ENCODE assay signal across 5 fruit fly cellular contexts in genomic region chr2L:845341-846004, dm6.
TF ChIP-seq lines count a peak whose summit lies in the region.

No protein-coding gene starts in this region.

- peak; percentile 50 for TF ChIP-seq CTCF in whole organism, embryonic (GFP tag; optimal IDR thresholded peaks at IDR 0.05; lab: Kevin White, UChicago)

TF ChIP-seq in whole organism, adult, 20 proteins besides CTCF, POLR2A, EP300 and RAD21 (continues in another document):
- TF ChIP-seq CG7045 (GFP tag; optimal IDR thresholded peaks at IDR 0.05; lab: Kevin White, UChicago) (peak; percentile 67), Crg-1 (GFP tag; optimal IDR thresholded peaks at IDR 0.05; lab: Kevin White, UChicago) (no peak), CG12768 (GFP tag; optimal IDR thresholded peaks at IDR 0.05; lab: Kevin White, UChicago) (peak; percentile 33), CG33017 (tag; optimal IDR thresholded peaks at IDR 0.05; lab: Kevin White, UChicago) (peak; percentile 58), CG1620 (GFP tag; optimal IDR thresholded peaks at IDR 0.05; lab: Kevin White, UChicago) (no peak), cnc (optimal IDR thresholded peaks at IDR 0.05; lab: Kevin White, UChicago) (no peak), CG14711 (tag; optimal IDR thresholded peaks at IDR 0.05; lab: Kevin White, UChicago) (peak; percentile 62), CG7101 (tag; optimal IDR thresholded peaks at IDR 0.05; lab: Kevin White, UChicago) (peak; percentile 58), cic (GFP tag; optimal IDR thresholded peaks at IDR 0.05; lab: Kevin White, UChicago) (no peak), kay (GFP tag; lab: Kevin White, UChicago; ENCODE audit: borderline replicate concordance) (no peak), Clk (GFP tag; optimal IDR thresholded peaks at IDR 0.05; lab: Kevin White, UChicago) (peak; percentile 11), Hr96 (GFP tag; optimal IDR thresholded peaks at IDR 0.05; lab: Kevin White, UChicago) (peak; percentile 11), CG11617 (GFP tag; optimal IDR thresholded peaks at IDR 0.05; lab: Kevin White, UChicago) (no peak), ovo (GFP tag; optimal IDR thresholded peaks at IDR 0.05; lab: Kevin White, UChicago) (peak; percentile 28), tj (GFP tag; optimal IDR thresholded peaks at IDR 0.05; lab: Kevin White, UChicago) (no peak), toe (GFP tag; optimal IDR thresholded peaks at IDR 0.05; lab: Kevin White, UChicago) (peak; percentile 36), pad (GFP tag; optimal IDR thresholded peaks at IDR 0.05; lab: Kevin White, UChicago) (no peak), CG5204 (GFP tag; optimal IDR thresholded peaks at IDR 0.05; lab: Kevin White, UChicago) (peak; percentile 21), Mnt (GFP tag; optimal IDR thresholded peaks at IDR 0.05; lab: Kevin White, UChicago) (no peak)

TF ChIP-seq in whole organism, embryonic, 481 proteins besides CTCF, POLR2A, EP300 and RAD21 (continues in another document):
- TF ChIP-seq Eip74EF (GFP tag; optimal IDR thresholded peaks at IDR 0.05; lab: Kevin White, UChicago) (peak in 1 of 2 experiments; percentile 82), CG13624 (GFP tag; optimal IDR thresholded peaks at IDR 0.05; lab: Kevin White, UChicago) (peak; percentile 86), phol (tag; optimal IDR thresholded peaks at IDR 0.05; lab: Kevin White, UChicago) (peak; percentile 83), Myb (GFP tag; optimal IDR thresholded peaks at IDR 0.05; lab: Kevin White, UChicago) (peak; percentile 76), CG43689 (GFP tag; IDR thresholded peaks at IDR 0.05; lab: Robert Waterston, UW) (peak; percentile 76), dpn (GFP tag; optimal IDR thresholded peaks at IDR 0.05; lab: Kevin White, UChicago) (peak; percentile 86 to 93), Dip2 (GFP tag; IDR thresholded peaks at IDR 0.05; lab: Robert Waterston, UW) (no peak), usp (GFP tag; optimal IDR thresholded peaks at IDR 0.05; lab: Kevin White, UChicago) (no peak), CG10267 (tag; optimal IDR thresholded peaks at IDR 0.05; lab: Kevin White, UChicago) (peak; percentile 68), p53 (GFP tag; optimal IDR thresholded peaks at IDR 0.05; lab: Kevin White, UChicago) (peak; percentile 60), ssp (GFP tag; IDR thresholded peaks at IDR 0.05; lab: Robert Waterston, UW) (peak; percentile 80), CG31224 (GFP tag; IDR thresholded peaks at IDR 0.05; lab: Robert Waterston, UW) (peak; percentile 80; the same call in 1 of the 2 replicates), CG12219 (GFP tag; optimal IDR thresholded peaks at IDR 0.05; lab: Kevin White, UChicago) (peak; percentile 88), CG1603 (tag; optimal IDR thresholded peaks at IDR 0.05; lab: Kevin White, UChicago) (peak; percentile 94), ftz-f1 (GFP tag; optimal IDR thresholded peaks at IDR 0.05; lab: Kevin White, UChicago) (peak; percentile 24), CG12071 (GFP tag; optimal IDR thresholded peaks at IDR 0.05; lab: Kevin White, UChicago) (peak; percentile 95), twi (tag; optimal IDR thresholded peaks at IDR 0.05; lab: Kevin White, UChicago) (peak; percentile 59), Mad (GFP tag; optimal IDR thresholded peaks at IDR 0.05; lab: Kevin White, UChicago) (peak; percentile 55)

TF ChIP-seq in whole organism, prepupa, 60 proteins besides CTCF, POLR2A, EP300 and RAD21 (continues in another document):
- TF ChIP-seq acj6 (GFP tag; optimal IDR thresholded peaks at IDR 0.05; lab: Kevin White, UChicago), result peak; percentile 75
- TF ChIP-seq Eip93F (GFP tag; optimal IDR thresholded peaks at IDR 0.05; lab: Kevin White, UChicago), result peak; percentile 2
- peak; percentile 40 for TF ChIP-seq CG8319 (GFP tag; optimal IDR thresholded peaks at IDR 0.05; lab: Kevin White, UChicago)
- peak; percentile 85 for TF ChIP-seq CG3919 (GFP tag; optimal IDR thresholded peaks at IDR 0.05; lab: Kevin White, UChicago)
- TF ChIP-seq CG15336 (GFP tag; IDR thresholded peaks at IDR 0.05; lab: Robert Waterston, UW), result peak; percentile 90
- peak; percentile 37 for TF ChIP-seq CG6854 (GFP tag; optimal IDR thresholded peaks at IDR 0.05; lab: Kevin White, UChicago)
- peak; percentile 81 for TF ChIP-seq Met (GFP tag; optimal IDR thresholded peaks at IDR 0.05; lab: Kevin White, UChicago)
- TF ChIP-seq CG32006 (GFP tag; optimal IDR thresholded peaks at IDR 0.05; lab: Kevin White, UChicago), result peak; percentile 89
- no peak for TF ChIP-seq CG9139 (GFP tag; optimal IDR thresholded peaks at IDR 0.05; lab: Kevin White, UChicago)
- peak; percentile 74 for TF ChIP-seq CG10631 (GFP tag; optimal IDR thresholded peaks at IDR 0.05; lab: Kevin White, UChicago)
- peak; percentile 74 for TF ChIP-seq CG11294 (GFP tag; IDR thresholded peaks at IDR 0.05; lab: Robert Waterston, UW)
- TF ChIP-seq Eip78C (GFP tag; lab: Kevin White, UChicago), result peak; percentile 92
- peak; percentile 91 for TF ChIP-seq eg (GFP tag; IDR thresholded peaks at IDR 0.05; lab: Robert Waterston, UW)
- peak; percentile 46 for TF ChIP-seq CG11902 (GFP tag; optimal IDR thresholded peaks at IDR 0.05; lab: Kevin White, UChicago)
- TF ChIP-seq CG8119 (GFP tag; IDR thresholded peaks at IDR 0.05; lab: Robert Waterston, UW), result peak; percentile 86
- TF ChIP-seq dsx (GFP tag; optimal IDR thresholded peaks at IDR 0.05; lab: Kevin White, UChicago; ENCODE audit: poor library complexity, severe bottlenecking), result peak; percentile 36
- TF ChIP-seq Hr38 (GFP tag; optimal IDR thresholded peaks at IDR 0.05; lab: Kevin White, UChicago), result no peak
- peak; percentile 77 for TF ChIP-seq Lpt (GFP tag; optimal IDR thresholded peaks at IDR 0.05; lab: Kevin White, UChicago)
- peak; percentile 80 for TF ChIP-seq CG4318 (GFP tag; optimal IDR thresholded peaks at IDR 0.05; lab: Kevin White, UChicago)

TF ChIP-seq in whole organism, pupa, 21 proteins besides CTCF, POLR2A, EP300 and RAD21:
- TF ChIP-seq CG34367 (tag; optimal IDR thresholded peaks at IDR 0.05; lab: Kevin White, UChicago) (peak; percentile 55), gl (tag; optimal IDR thresholded peaks at IDR 0.05; lab: Kevin White, UChicago) (no peak), CG9948 (tag; optimal IDR thresholded peaks at IDR 0.05; lab: Kevin White, UChicago) (peak; percentile 67), Pif1B (GFP tag; optimal IDR thresholded peaks at IDR 0.05; lab: Kevin White, UChicago) (peak; percentile 80), CG4496 (GFP tag; IDR thresholded peaks at IDR 0.05; lab: Robert Waterston, UW) (peak; percentile 94), Pif1A (GFP tag; optimal IDR thresholded peaks at IDR 0.05; lab: Kevin White, UChicago) (peak; percentile 82), rn (GFP tag; IDR thresholded peaks at IDR 0.05; lab: Robert Waterston, UW) (peak; percentile 75), D1 (tag; optimal IDR thresholded peaks at IDR 0.05; lab: Kevin White, UChicago) (no peak), CG32121 (GFP tag; IDR thresholded peaks at IDR 0.05; lab: Robert Waterston, UW) (peak; percentile 86), EcR (GFP tag; optimal IDR thresholded peaks at IDR 0.05; lab: Kevin White, UChicago) (no peak), CG8159 (tag; optimal IDR thresholded peaks at IDR 0.05; lab: Kevin White, UChicago) (peak; percentile 58), Ets98B (GFP tag; IDR thresholded peaks at IDR 0.05; lab: Robert Waterston, UW) (peak; percentile 92), CG15710 (tag; optimal IDR thresholded peaks at IDR 0.05; lab: Kevin White, UChicago) (peak; percentile 60), CG12605 (GFP tag; IDR thresholded peaks at IDR 0.05; lab: Robert Waterston, UW) (peak; percentile 84), Snoo (tag; optimal IDR thresholded peaks at IDR 0.05; lab: Kevin White, UChicago) (peak; percentile 62), fd96Ca (GFP tag; IDR thresholded peaks at IDR 0.05; lab: Robert Waterston, UW) (peak; percentile 92), CG10348 (GFP tag; IDR thresholded peaks at IDR 0.05; lab: Robert Waterston, UW) (no peak), CG17806 (tag; optimal IDR thresholded peaks at IDR 0.05; lab: Kevin White, UChicago) (peak; percentile 72), CG8301 (tag; optimal IDR thresholded peaks at IDR 0.05; lab: Kevin White, UChicago) (peak; percentile 88), CG13204 (GFP tag; optimal IDR thresholded peaks at IDR 0.05; lab: Kevin White, UChicago) (no peak), CG14655 (GFP tag; optimal IDR thresholded peaks at IDR 0.05; lab: Kevin White, UChicago) (peak; percentile 88)
TF ChIP-seq in whole organism, pupa: peak in this region for 16.

TF ChIP-seq in whole organism, wandering third instar larva, 38 proteins besides CTCF, POLR2A, EP300 and RAD21 (continues in another document):
- TF ChIP-seq Hnf4 (GFP tag; optimal IDR thresholded peaks at IDR 0.05; lab: Kevin White, UChicago) (peak; percentile 64), fru (GFP tag; optimal IDR thresholded peaks at IDR 0.05; lab: Kevin White, UChicago) (peak; percentile 73), Dif (GFP tag; optimal IDR thresholded peaks at IDR 0.05; lab: Kevin White, UChicago; ENCODE audit: partially characterized antibody) (no peak), dsf (GFP tag; optimal IDR thresholded peaks at IDR 0.05; lab: Kevin White, UChicago; ENCODE audit: borderline replicate concordance) (no peak), CG9705 (GFP tag; optimal IDR thresholded peaks at IDR 0.05; lab: Kevin White, UChicago) (no peak), Sp1 (GFP tag; optimal IDR thresholded peaks at IDR 0.05; lab: Kevin White, UChicago) (peak; percentile 46), br (GFP tag; optimal IDR thresholded peaks at IDR 0.05; lab: Kevin White, UChicago) (peak; percentile 79), dmrt93B (GFP tag; optimal IDR thresholded peaks at IDR 0.05; lab: Kevin White, UChicago) (peak; percentile 37), foxo (GFP tag; optimal IDR thresholded peaks at IDR 0.05; lab: Kevin White, UChicago) (peak in 1 of 2 experiments; percentile 70), CG32264 (GFP tag; optimal IDR thresholded peaks at IDR 0.05; lab: Kevin White, UChicago) (peak; percentile 32), sv (GFP tag; optimal IDR thresholded peaks at IDR 0.05; lab: Kevin White, UChicago) (peak; percentile 79), h (GFP tag; optimal IDR thresholded peaks at IDR 0.05; lab: Kevin White, UChicago) (peak; percentile 64), Hr83 (GFP tag; optimal IDR thresholded peaks at IDR 0.05; lab: Kevin White, UChicago; ENCODE audit: poor library complexity, severe bottlenecking) (no peak), tai (GFP tag; optimal IDR thresholded peaks at IDR 0.05; lab: Kevin White, UChicago) (no peak), Hr78 (GFP tag; optimal IDR thresholded peaks at IDR 0.05; lab: Kevin White, UChicago) (no peak), psq (GFP tag; optimal IDR thresholded peaks at IDR 0.05; lab: Kevin White, UChicago) (peak; percentile 53), dl (GFP tag; optimal IDR thresholded peaks at IDR 0.05; lab: Kevin White, UChicago; ENCODE audit: insufficient read depth in 1 of 2, partially characterized antibody in 2 of 2) (no peak), lola (GFP tag; optimal IDR thresholded peaks at IDR 0.05; lab: Kevin White, UChicago) (no peak), N (GFP tag; optimal IDR thresholded peaks at IDR 0.05; lab: Kevin White, UChicago) (no peak), Abd-B (GFP tag; optimal IDR thresholded peaks at IDR 0.05; lab: Kevin White, UChicago) (no peak), sage (GFP tag; optimal IDR thresholded peaks at IDR 0.05; lab: Kevin White, UChicago) (no peak), rgr (GFP tag; optimal IDR thresholded peaks at IDR 0.05; lab: Kevin White, UChicago) (peak; percentile 78)
